Worm (Caenorhabditis elegans): ENCODE data around the gene C14C6.2.

Gene C14C6.2

DNA sequence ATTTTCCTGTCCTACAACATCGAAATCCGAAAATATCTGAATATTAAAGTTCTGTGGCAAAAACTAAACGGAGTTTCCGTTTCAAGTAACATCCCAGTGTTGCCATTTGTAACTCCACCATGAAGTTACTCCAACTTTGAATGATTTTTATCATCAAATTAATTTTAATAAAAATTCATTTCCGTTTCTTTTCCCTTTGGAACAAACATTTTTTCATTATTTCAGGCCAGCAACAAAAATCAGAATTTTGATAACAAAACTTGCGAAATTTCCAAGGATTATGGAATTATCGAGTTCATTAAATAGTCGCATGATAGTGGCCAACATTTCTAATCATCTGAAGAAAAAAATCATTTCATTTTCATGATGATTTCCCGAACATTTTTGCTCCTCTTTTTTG is at the start of gene C14C6.2:
Gene C14C6.2 (plus strand): TSS at position 301 of the 400 bp plus-strand sequence.
- TF ChIP-seq unc-62 (GFP tag; optimal IDR thresholded peaks at IDR 0.05) = no peak

- no peak for TF ChIP-seq unc-62 (GFP tag; optimal IDR thresholded peaks at IDR 0.05)
Observed at ce11 chrV:519445-519844, 43.5 kb upstream of the C14C6.2 start, which contains the start of gene nhr-210. TSS of gene nhr-210 (minus strand) at chrV:519545.

- no peak for TF ChIP-seq unc-62 (GFP tag; optimal IDR thresholded peaks at IDR 0.05)
Observed at ce11 chrV:521517-521916, 41.4 kb upstream of the C14C6.2 start, which contains the start of gene srw-107. TSS of gene srw-107 (minus strand) at chrV:521617.

- TF ChIP-seq unc-62 (GFP tag; optimal IDR thresholded peaks at IDR 0.05) = no peak
Observed at ce11 chrV:524058-524457, 38.9 kb upstream of the C14C6.2 start, which contains the start of gene lipl-3. TSS of gene lipl-3 (minus strand) at chrV:524218.

- TF ChIP-seq unc-62 (GFP tag; optimal IDR thresholded peaks at IDR 0.05) = no peak
Observed at ce11 chrV:525040-525439, 37.9 kb upstream of the C14C6.2 start, which contains the start of gene R11G11.16. TSS of gene R11G11.16 (minus strand) at chrV:525140.

DNA sequence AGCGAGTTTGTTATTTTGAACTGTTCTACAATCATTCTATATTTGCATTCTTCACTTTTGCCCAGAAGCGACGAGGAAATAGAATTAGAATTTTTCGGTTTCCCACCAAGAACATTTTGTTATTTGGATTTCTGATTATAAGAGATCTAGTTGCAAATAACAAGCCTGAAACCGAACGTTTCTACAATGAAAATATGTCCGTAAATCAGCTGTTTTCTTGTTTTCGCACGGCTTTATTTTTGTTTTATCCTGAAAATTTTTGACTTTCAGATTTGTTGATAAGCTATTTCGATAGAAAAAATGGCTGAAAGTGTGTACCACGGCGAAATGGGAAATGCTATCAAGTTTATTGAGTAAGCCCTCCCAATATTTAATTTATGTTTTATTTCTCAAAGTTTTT is 35.3 kb upstream of the C14C6.2 start, which contains the start of gene srw-108:
Gene srw-108 (plus strand): TSS at position 301 of the 400 bp plus-strand sequence.
- no peak for TF ChIP-seq unc-62 (GFP tag; optimal IDR thresholded peaks at IDR 0.05)

DNA sequence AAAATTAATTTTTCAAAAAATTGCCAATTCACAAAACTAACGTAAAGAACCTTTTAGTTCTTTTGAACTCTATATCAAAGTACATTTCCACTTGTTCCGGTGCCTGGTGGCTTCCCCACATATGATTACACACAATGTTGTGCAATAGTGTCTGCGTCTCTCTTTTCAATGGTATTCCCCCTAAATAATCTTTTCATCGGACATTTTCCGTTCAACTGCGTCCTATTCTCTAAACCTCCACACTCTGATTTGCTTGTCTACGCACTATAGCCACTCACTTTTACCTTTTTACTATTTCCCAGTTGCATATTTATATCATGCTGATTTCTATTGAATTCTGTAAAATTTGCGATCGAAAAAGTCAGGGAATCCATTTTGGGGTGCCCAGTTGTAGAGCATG is 30.9 kb upstream of the C14C6.2 start, which contains the start of gene nhr-58:
Gene nhr-58 (plus strand): TSS at position 214 of the 400 bp plus-strand sequence.
- TF ChIP-seq unc-62 (GFP tag; optimal IDR thresholded peaks at IDR 0.05) = no peak

DNA sequence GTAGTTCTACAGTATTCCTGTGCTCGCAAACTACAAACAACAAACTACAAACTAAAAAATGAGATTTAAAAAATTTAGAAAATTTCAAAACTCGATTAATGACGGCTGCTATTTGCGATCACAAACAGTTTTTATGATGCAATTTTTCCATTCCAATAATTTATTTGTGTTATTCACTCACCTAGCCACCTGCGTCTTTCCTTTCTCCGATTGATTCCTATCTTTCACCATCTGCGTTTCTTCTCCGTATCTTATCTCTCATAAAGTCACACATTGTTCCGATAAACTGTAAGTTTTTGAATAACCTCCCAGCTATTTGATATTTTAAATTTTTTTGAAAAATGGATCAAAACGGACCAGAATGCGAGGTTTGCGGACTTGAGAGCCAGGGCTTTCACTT is 28.8 kb upstream of the C14C6.2 start, which contains the start of gene nhr-132:
Gene nhr-132 (plus strand): TSS at position 271 of the 400 bp plus-strand sequence.
- TF ChIP-seq unc-62 (GFP tag; optimal IDR thresholded peaks at IDR 0.05) = no peak

DNA sequence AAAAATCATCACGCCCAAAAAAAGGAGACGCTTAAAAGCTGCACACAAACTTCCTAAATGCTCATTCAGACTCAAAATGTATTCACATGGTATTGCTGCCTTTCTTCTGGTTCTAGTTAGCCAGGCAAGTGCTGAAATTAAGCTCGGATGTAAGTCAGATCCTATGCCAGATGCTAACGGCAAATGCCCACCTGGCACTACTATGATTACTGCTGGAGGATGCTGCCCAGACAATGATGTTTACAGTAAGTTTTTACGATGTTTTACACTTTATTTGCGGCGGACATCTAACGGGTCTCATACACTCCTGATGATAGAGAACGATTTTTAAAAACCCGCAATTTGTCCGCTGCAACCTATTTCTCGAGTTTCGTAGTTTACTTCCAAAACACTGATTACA is 26.4 kb upstream of the C14C6.2 start, which contains the start of gene C14C6.5:
Gene C14C6.5 (plus strand): TSS at position 58 of the 400 bp plus-strand sequence.
- TF ChIP-seq unc-62 (GFP tag; optimal IDR thresholded peaks at IDR 0.05) = no peak

DNA sequence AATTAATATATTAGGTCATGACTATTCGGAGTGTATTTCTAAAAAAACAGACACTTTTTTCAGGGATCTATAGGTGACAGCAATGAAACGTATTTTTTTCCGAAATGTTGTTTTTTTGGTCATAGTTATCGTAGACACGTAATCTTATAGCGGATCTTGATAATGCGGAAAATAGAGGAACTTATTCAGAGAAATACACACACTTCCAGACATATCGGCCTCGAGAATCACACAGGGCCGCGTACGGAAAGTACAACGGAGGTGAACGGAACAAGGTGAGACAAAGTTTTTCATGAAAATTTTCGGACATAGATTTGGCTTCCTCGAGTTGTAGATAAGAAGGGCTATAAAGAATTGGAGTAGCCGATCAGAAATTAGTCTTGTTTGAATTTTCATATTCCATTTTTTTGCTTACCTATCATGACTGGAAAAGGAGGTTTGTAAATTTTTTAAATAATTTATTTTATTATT is 23.9 kb upstream of the C14C6.2 start, which contains the start of gene nhr-155:
Gene nhr-155 (plus strand): TSS at position 421 of the 471 bp plus-strand sequence.
- no peak for TF ChIP-seq unc-62 (GFP tag; optimal IDR thresholded peaks at IDR 0.05)

- no peak for TF ChIP-seq unc-62 (GFP tag; optimal IDR thresholded peaks at IDR 0.05)
Observed at ce11 chrV:541470-541869, 21.5 kb upstream of the C14C6.2 start.

DNA sequence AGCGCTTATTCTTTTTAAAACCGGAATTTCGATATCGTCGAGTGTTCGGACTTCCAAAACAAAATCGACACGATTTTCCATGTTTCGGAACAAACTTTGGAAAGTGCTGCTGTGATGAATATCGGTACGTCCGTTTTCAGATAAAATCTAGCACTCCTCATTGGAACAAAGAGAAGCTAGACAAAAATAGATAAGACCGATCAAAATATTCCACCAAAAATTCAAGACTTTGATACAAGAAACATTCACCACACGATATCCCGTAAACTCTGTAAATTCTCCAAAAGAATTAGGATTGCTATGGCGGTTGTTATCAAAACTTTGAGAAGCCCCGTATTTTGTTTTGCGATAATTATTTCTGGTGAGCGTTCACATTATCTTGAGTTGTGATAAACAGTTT is 19.8 kb upstream of the C14C6.2 start, which contains the start of gene C14C6.3:
Gene C14C6.3 (plus strand): TSS at position 301 of the 400 bp plus-strand sequence.
- TF ChIP-seq unc-62 (GFP tag; optimal IDR thresholded peaks at IDR 0.05) = no peak

DNA sequence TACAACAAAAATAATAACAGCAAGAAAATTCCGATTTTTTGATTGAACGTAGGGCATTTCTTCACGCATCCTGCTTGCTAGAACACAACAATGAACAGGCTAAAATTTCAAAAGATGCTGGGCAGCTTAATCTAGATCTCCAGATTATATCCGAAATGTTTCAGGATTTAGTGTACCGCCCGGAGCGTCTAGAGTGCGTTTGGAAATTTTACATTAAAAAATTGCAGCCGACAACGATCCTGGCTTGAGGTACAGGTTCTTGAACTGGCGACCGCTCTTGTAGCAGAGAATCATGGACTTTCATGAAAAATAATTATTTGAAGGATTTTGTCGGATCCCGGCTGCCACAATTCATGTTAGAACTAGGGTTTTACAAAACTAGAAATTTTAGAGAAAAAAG is 15.0 kb upstream of the C14C6.2 start, which contains the start of gene C14C6.6:
Gene C14C6.6 (minus strand): TSS at position 101 of the 400 bp plus-strand sequence.
- TF ChIP-seq unc-62 (GFP tag; optimal IDR thresholded peaks at IDR 0.05) = no peak

DNA sequence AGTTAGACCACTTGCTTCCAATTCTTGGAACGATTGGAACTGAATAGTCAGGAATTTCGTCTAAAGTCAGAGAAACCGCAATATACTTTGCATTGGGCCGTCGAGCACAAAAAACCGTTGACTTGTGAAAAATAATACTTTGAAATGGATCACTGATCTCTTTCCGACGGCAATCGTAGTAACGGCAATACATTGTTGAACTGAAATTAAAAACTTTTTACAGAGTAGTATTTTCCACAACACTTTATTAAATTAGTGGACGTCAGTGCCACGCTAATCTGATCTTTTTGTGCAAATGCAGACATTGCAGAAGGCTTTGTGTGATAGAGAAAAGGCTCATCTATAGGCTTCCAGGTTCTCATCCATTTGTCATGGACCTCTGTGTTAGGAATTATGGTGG is 10.5 kb upstream of the C14C6.2 start:
- TF ChIP-seq unc-62 (GFP tag; optimal IDR thresholded peaks at IDR 0.05) = no peak

ce11 chrV:553067-553466 is 9.9 kb upstream of the C14C6.2 start, which contains the start of gene C14C6.8:
TSS of gene C14C6.8 (minus strand) at chrV:553167.
- TF ChIP-seq unc-62 (GFP tag; optimal IDR thresholded peaks at IDR 0.05) = no peak

DNA sequence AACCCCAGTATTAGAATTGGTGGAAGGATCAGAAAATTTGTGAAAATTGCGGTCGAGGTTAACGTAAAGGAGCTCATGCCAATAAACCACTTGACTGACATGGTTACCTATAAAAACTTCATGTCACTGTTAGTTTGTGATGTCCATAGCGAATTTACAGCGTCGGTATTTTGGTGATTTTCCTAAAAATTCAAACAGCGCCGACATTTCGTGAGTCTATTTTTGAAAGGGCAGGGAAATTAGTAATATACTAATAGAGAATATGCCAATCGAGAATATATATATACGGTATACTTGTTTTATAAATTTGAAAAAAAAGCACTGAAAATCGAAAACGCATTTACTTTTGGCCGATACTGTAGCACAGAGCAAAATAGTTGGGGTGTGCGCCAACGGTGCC is 6.9 kb upstream of the C14C6.2 start, which contains the start of gene srx-8:
Gene srx-8 (minus strand): TSS at position 101 of the 400 bp plus-strand sequence.
- TF ChIP-seq unc-62 (GFP tag; optimal IDR thresholded peaks at IDR 0.05) = no peak

DNA sequence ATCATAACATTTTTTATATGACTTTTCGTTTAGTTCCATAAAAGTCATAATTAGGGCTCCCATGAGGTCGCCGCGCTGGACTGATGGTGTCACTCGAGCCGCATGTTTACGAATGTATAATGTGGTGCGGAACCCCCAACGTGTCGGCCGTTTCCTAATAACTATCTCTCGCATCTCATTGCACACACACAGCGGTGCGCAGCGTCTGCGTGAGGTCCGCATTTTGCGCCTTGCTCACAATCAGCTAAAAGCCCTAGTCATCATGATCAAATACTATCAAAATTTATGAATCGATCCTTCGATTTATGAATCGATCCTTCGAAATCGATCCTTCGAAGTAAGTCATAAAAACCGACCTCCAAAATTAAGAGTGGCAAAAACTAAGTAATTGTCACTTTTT is 3.0 kb upstream of the C14C6.2 start, which contains the start of gene srx-7:
Gene srx-7 (plus strand): TSS at position 256 of the 400 bp plus-strand sequence.
- TF ChIP-seq unc-62 (GFP tag; optimal IDR thresholded peaks at IDR 0.05) = no peak
